Worm (Caenorhabditis elegans) whole organism, late embryonic: ENCODE results near the gene acs-12.

ENCODE experiments used
- C08G9.2 ChIP-seq: sonication (generic microtip); optimal IDR thresholded peaks from 2 replicates; lab custom pipeline; 2016; ENCODE audit warnings: mild to moderate bottlenecking, missing genetic modification characterization, moderate library complexity, missing compliant biosample characterization
- C38D4.7 ChIP-seq: fragments of 200-800 bp; sonication (Bioruptor generic); optimal IDR thresholded peaks from 2 replicates; lab custom pipeline; 2018; ENCODE audit warnings: mild to moderate bottlenecking, missing genetic modification characterization, moderate library complexity, missing compliant biosample characterization
- F13H6.1 ChIP-seq: sonication (generic microtip); optimal IDR thresholded peaks from 2 replicates; lab custom pipeline; 2016; ENCODE audit warnings: missing genetic modification characterization, missing compliant biosample characterization
- T23F11.4 ChIP-seq: fragments of 200-800 bp; sonication (Bioruptor generic); optimal IDR thresholded peaks from 2 replicates; lab custom pipeline; 2018; ENCODE audit warnings: mild to moderate bottlenecking, missing genetic modification characterization, missing compliant biosample characterization
- ahr-1 ChIP-seq: sonication (generic microtip); optimal IDR thresholded peaks from 2 replicates; lab custom pipeline; 2016; ENCODE audit warnings: missing genetic modification characterization, missing compliant biosample characterization
- ama-1 ChIP-seq: fragments of 150-350 bp; optimal IDR thresholded peaks from 2 replicates; lab custom pipeline; 2014
- ceh-22 ChIP-seq: sonication (generic microtip); optimal IDR thresholded peaks from 2 replicates; lab custom pipeline; 2017; ENCODE audit warnings: missing biosample characterization, missing genetic modification characterization
- ceh-30 ChIP-seq: fragments of 150-350 bp; optimal IDR thresholded peaks from 2 replicates; lab custom pipeline; 2014; ENCODE audit warnings: missing biosample characterization, missing genetic modification characterization
- ceh-34 ChIP-seq: sonication (generic microtip); optimal IDR thresholded peaks from 2 replicates; lab custom pipeline; 2016; ENCODE audit warnings: mild to moderate bottlenecking, missing genetic modification characterization, missing compliant biosample characterization
- ceh-6 ChIP-seq: fragments of 200-800 bp; sonication (Bioruptor generic); optimal IDR thresholded peaks from 2 replicates; lab custom pipeline; 2018; ENCODE audit warnings: mild to moderate bottlenecking, missing genetic modification characterization, missing compliant biosample characterization
- ceh-9 ChIP-seq: sonication (generic microtip); optimal IDR thresholded peaks from 2 replicates; lab custom pipeline; 2016; ENCODE audit warnings: mild to moderate bottlenecking, missing genetic modification characterization, inconsistent platforms, missing compliant biosample characterization
- dve-1 ChIP-seq: sonication (generic microtip); optimal IDR thresholded peaks from 2 replicates; lab custom pipeline; 2017; ENCODE audit warnings: antibody characterized with exemption, mild to moderate bottlenecking, missing genetic modification characterization, missing compliant biosample characterization
- elt-4 ChIP-seq: sonication (generic microtip); optimal IDR thresholded peaks from 2 replicates; lab custom pipeline; 2016; ENCODE audit warnings: missing genetic modification characterization, missing compliant biosample characterization
- ets-4 ChIP-seq: sonication (generic microtip); optimal IDR thresholded peaks from 2 replicates; lab custom pipeline; 2016; ENCODE audit warnings: missing genetic modification characterization, missing compliant biosample characterization
- eyg-1 ChIP-seq: sonication (generic microtip); optimal IDR thresholded peaks from 2 replicates; lab custom pipeline; 2016; ENCODE audit warnings: missing genotype, missing genetic modification characterization, missing compliant biosample characterization
- fax-1 ChIP-seq: sonication (generic microtip); optimal IDR thresholded peaks from 2 replicates; lab custom pipeline; 2016; ENCODE audit warnings: missing genotype, missing genetic modification characterization, missing compliant biosample characterization
- fkh-6 ChIP-seq: sonication (generic microtip); optimal IDR thresholded peaks from 2 replicates; lab custom pipeline; 2016; ENCODE audit warnings: missing genetic modification characterization, missing compliant biosample characterization
- gmeb-2 ChIP-seq: sonication (generic microtip); optimal IDR thresholded peaks from 2 replicates; lab custom pipeline; 2016; ENCODE audit warnings: missing genetic modification characterization, inconsistent platforms, missing compliant biosample characterization
- hlh-30 ChIP-seq: sonication (generic microtip); optimal IDR thresholded peaks from 2 replicates; lab custom pipeline; 2017; ENCODE audit warnings: antibody characterized with exemption, missing genetic modification characterization, missing compliant biosample characterization; ENCODE audit not compliant: insufficient read depth
- hlh-8 ChIP-seq: sonication (generic microtip); optimal IDR thresholded peaks from 2 replicates; lab custom pipeline; 2016; ENCODE audit warnings: missing genotype, missing genetic modification characterization, missing compliant biosample characterization
- lim-6 ChIP-seq: sonication (generic microtip); optimal IDR thresholded peaks from 2 replicates; lab custom pipeline; 2016; ENCODE audit warnings: missing genetic modification characterization, missing compliant biosample characterization
- madf-2 ChIP-seq: sonication (generic microtip); optimal IDR thresholded peaks from 2 replicates; lab custom pipeline; 2017; ENCODE audit warnings: missing genetic modification characterization, missing compliant biosample characterization
- nhr-11 ChIP-seq: fragments of 150-350 bp; optimal IDR thresholded peaks from 2 replicates; lab custom pipeline; 2014; ENCODE audit warnings: missing biosample characterization, missing genetic modification characterization
- nhr-232 ChIP-seq: sonication (generic microtip); optimal IDR thresholded peaks from 2 replicates; lab custom pipeline; 2016; ENCODE audit warnings: missing genetic modification characterization, missing compliant biosample characterization
- npax-4 ChIP-seq: sonication (generic microtip); optimal IDR thresholded peaks from 2 replicates; lab custom pipeline; 2016; ENCODE audit warnings: missing genetic modification characterization, missing compliant biosample characterization
- odd-2 ChIP-seq: sonication (generic microtip); optimal IDR thresholded peaks from 2 replicates; lab custom pipeline; 2017; ENCODE audit warnings: antibody characterized with exemption, mild to moderate bottlenecking, missing genetic modification characterization, missing compliant biosample characterization
- pag-3 ChIP-seq: sonication (generic microtip); optimal IDR thresholded peaks from 2 replicates; lab custom pipeline; 2016; ENCODE audit warnings: missing compliant biosample characterization, missing genetic modification characterization, borderline replicate concordance
- pax-1 ChIP-seq: fragments of 150-350 bp; optimal IDR thresholded peaks from 2 replicates; lab custom pipeline; 2014; ENCODE audit warnings: missing biosample characterization, missing genetic modification characterization
- pha-2 ChIP-seq: sonication (generic microtip); optimal IDR thresholded peaks from 2 replicates; lab custom pipeline; 2017; ENCODE audit warnings: mild to moderate bottlenecking, missing genetic modification characterization, missing compliant biosample characterization
- pqm-1 ChIP-seq: sonication (generic microtip); optimal IDR thresholded peaks from 2 replicates; lab custom pipeline; 2016; ENCODE audit warnings: missing genetic modification characterization, missing compliant biosample characterization
- pros-1 ChIP-seq: fragments of 150-350 bp; optimal IDR thresholded peaks from 2 replicates; lab custom pipeline; 2014; ENCODE audit warnings: missing biosample characterization, missing genetic modification reagents, missing genetic modification characterization
- rnt-1 ChIP-seq: sonication (generic microtip); optimal IDR thresholded peaks from 2 replicates; lab custom pipeline; 2016; ENCODE audit warnings: missing genetic modification characterization, missing compliant biosample characterization
- syd-9 ChIP-seq: sonication (generic microtip); optimal IDR thresholded peaks from 2 replicates; lab custom pipeline; 2016; ENCODE audit warnings: mild to moderate bottlenecking, missing genetic modification characterization, moderate library complexity, missing compliant biosample characterization
- tbx-7 ChIP-seq: sonication (generic microtip); optimal IDR thresholded peaks from 2 replicates; lab custom pipeline; 2016; ENCODE audit warnings: missing genotype, missing genetic modification characterization, missing compliant biosample characterization
- ttx-3 ChIP-seq: sonication (generic microtip); optimal IDR thresholded peaks from 2 replicates; lab custom pipeline; 2016; ENCODE audit warnings: missing genetic modification reagents, missing genetic modification characterization, missing compliant biosample characterization
- unc-3 ChIP-seq, 2 experiments: fragments of 200-800 bp in 1 of 2; sonication (Bioruptor generic) in 1 of 2; sonication (generic microtip) in 1 of 2; conservative IDR thresholded peaks in 1 of 2; optimal IDR thresholded peaks in 1 of 2; 2 replicates each; pipeline versions ENCODE4 v1.3.6 to Lab custom; 2016 to 2022; ENCODE audit warnings: missing compliant biosample characterization in 2 of 2, missing genetic modification characterization in 2 of 2, missing genetic modification reagents in 1 of 2
- unc-55 ChIP-seq: sonication (generic microtip); optimal IDR thresholded peaks from 2 replicates; lab custom pipeline; 2017; ENCODE audit warnings: missing biosample characterization, missing genetic modification reagents, missing genetic modification characterization
- unc-86 ChIP-seq: sonication (generic microtip); optimal IDR thresholded peaks from 2 replicates; lab custom pipeline; 2016; ENCODE audit warnings: missing genetic modification characterization, missing compliant biosample characterization
- ztf-16 ChIP-seq: sonication (generic microtip); optimal IDR thresholded peaks from 2 replicates; lab custom pipeline; 2017; ENCODE audit warnings: missing genetic modification characterization, missing compliant biosample characterization

acs-12 gene

ce11 chrV:20904094-20904268 lies at the start of gene acs-12:
Gene acs-12 (plus strand): TSS chrV:20904169.
- TF ChIP-seq hlh-30 (tag; lab: Kevin White, UChicago) (no peak), dve-1 (tag; lab: Kevin White, UChicago) (no peak), fkh-6 (tag; lab: Kevin White, UChicago) (no peak), F13H6.1 (no peak), tbx-7 (no peak), pqm-1 (tag; lab: Kevin White, UChicago) (no peak), ahr-1 (no peak), pag-3 (tag; lab: Kevin White, UChicago) (no peak), eyg-1 (no peak), pha-2 (no peak), ztf-16 (tag; lab: Kevin White, UChicago) (no peak), nhr-232 (no peak), ceh-22 (tag; lab: Kevin White, UChicago) (no peak), pax-1 (tag; lab: Kevin White, UChicago) (no peak), C38D4.7 (no peak), syd-9 (tag; lab: Kevin White, UChicago) (no peak)

- no peak for TF ChIP-seq ama-1 (lab: Kevin White, UChicago)
- TF ChIP-seq lim-6 (tag; lab: Kevin White, UChicago): no peak
- no peak for TF ChIP-seq ets-4
- TF ChIP-seq nhr-232: no peak
- TF ChIP-seq ceh-22 (tag; lab: Kevin White, UChicago): no peak
- TF ChIP-seq unc-3 (GFP tag; conservative IDR thresholded peaks at IDR 0.05; lab: Robert Waterston, UW): no peak
- TF ChIP-seq unc-3 (tag; optimal IDR thresholded peaks at IDR 0.05; lab: Kevin White, UChicago): no peak
- no peak for TF ChIP-seq odd-2 (tag; lab: Kevin White, UChicago)
- no peak for TF ChIP-seq npax-4
- no peak for TF ChIP-seq hlh-8 (tag; lab: Kevin White, UChicago)
- no peak for TF ChIP-seq gmeb-2 (tag; lab: Kevin White, UChicago)
- no peak for TF ChIP-seq madf-2 (tag; lab: Kevin White, UChicago)
- TF ChIP-seq nhr-11 (tag; lab: Kevin White, UChicago): no peak
- no peak for TF ChIP-seq rnt-1 (tag; lab: Kevin White, UChicago)
Observed at ce11 chrV:20861080-20861479, 42.9 kb upstream of the acs-12 start, which contains the start of gene try-4. Gene try-4 (minus strand): TSS chrV:20861153.

ce11 chrV:20862681-20863080 lies 41.3 kb upstream of the acs-12 start, which contains the start of gene twk-35:
Gene twk-35 (plus strand): TSS chrV:20862981.
- no peak for TF ChIP-seq ama-1 (lab: Kevin White, UChicago)
- no peak for TF ChIP-seq hlh-30 (tag; lab: Kevin White, UChicago)
- no peak for TF ChIP-seq ceh-6 (GFP tag; lab: Kevin White, UChicago)
- TF ChIP-seq ahr-1: no peak
- no peak for TF ChIP-seq ttx-3 (tag; lab: Kevin White, UChicago)

- TF ChIP-seq ttx-3 (tag; lab: Kevin White, UChicago) (no peak), fkh-6 (tag; lab: Kevin White, UChicago) (no peak), C08G9.2 (tag; lab: Kevin White, UChicago) (no peak), ztf-16 (tag; lab: Kevin White, UChicago) (no peak), unc-86 (tag; lab: Kevin White, UChicago) (no peak), unc-3 (GFP tag; conservative IDR thresholded peaks at IDR 0.05; lab: Robert Waterston, UW) (no peak), unc-3 (tag; optimal IDR thresholded peaks at IDR 0.05; lab: Kevin White, UChicago) (no peak), ceh-34 (tag; lab: Kevin White, UChicago) (no peak), T23F11.4 (GFP tag; lab: Kevin White, UChicago) (no peak), nhr-232 (no peak), gmeb-2 (tag; lab: Kevin White, UChicago) (no peak), ceh-30 (tag; lab: Kevin White, UChicago) (no peak), rnt-1 (tag; lab: Kevin White, UChicago) (no peak), ahr-1 (no peak), ceh-22 (tag; lab: Kevin White, UChicago) (no peak), fax-1 (no peak), elt-4 (tag; lab: Kevin White, UChicago) (no peak), unc-55 (GFP tag; lab: Kevin White, UChicago) (no peak), pros-1 (tag; lab: Kevin White, UChicago) (no peak), ceh-9 (tag; lab: Kevin White, UChicago) (no peak)
Observed at ce11 chrV:20866406-20866805, 37.6 kb upstream of the acs-12 start.
